Fruit fly (Drosophila melanogaster) ovary, adult (tissue): ENCODE measurements around the gene cm.

Experiments
- CG17801 ChIP-seq: fragments of 200-800 bp; optimal IDR thresholded peaks from 2 replicates; lab custom pipeline; 2019; ENCODE audit warnings: missing biosample characterization, mild to moderate bottlenecking, missing genetic modification characterization, moderate library complexity; ENCODE audit not compliant: partially characterized antibody

The cm gene

DNA sequence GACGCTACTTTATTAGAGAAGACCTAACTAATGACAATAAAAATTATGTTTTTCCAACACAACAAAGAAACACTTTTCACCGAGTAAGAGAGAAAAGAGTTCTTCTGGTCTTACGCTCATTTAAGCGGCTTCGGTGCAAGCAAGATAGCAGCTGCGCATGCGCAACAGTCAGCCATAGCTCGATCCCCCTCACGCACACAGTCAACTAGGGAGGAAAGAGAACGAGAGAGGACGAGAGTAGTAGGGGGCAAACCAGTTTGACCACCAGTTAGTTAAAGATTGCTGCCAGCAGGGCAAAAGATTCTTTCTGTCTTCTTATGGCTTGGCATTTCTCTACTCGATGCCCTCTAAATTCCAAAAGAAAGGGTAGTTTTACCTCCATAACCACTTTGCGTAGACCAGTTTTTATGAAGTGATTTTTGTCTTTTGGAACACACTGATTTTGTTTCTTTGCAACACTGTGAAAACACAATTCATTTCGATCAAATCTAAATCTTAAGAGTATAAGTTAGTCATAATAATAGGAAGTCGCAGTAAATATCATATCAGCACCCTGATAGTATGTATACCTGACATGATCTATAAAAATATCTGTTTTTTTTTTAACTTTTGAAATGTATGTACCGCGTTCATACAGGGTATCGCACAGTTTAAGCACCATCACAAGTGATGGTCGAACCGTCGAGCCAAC, 10.4 kb downstream of the cm start:
- TF ChIP-seq CG17801 (GFP tag; lab: Kevin White, UChicago) = no peak

DNA sequence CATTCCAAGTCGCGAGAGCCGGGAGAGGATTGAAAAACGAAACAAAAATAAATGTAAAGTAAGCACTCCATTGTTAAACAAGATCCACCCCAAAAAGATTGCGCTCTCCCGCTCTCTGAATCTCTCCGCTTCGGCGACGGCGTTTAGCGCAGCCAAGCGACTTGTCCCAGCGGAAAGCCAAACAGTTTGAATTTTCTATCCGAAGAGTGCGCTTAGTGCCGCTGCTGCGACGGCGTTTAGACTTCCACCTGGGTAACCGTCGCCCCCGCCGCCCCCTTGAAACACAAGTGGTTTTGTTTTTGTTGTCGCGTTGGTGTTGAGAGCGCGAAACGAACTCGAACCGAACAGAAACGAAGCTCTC, 12.5 kb downstream of the cm start, which contains the start of gene Inx2:
Gene Inx2, plus strand, starts transcription at position 181 of the 361 bp plus-strand sequence.
- peak; percentile 85 for TF ChIP-seq CG17801 (GFP tag; lab: Kevin White, UChicago)

DNA sequence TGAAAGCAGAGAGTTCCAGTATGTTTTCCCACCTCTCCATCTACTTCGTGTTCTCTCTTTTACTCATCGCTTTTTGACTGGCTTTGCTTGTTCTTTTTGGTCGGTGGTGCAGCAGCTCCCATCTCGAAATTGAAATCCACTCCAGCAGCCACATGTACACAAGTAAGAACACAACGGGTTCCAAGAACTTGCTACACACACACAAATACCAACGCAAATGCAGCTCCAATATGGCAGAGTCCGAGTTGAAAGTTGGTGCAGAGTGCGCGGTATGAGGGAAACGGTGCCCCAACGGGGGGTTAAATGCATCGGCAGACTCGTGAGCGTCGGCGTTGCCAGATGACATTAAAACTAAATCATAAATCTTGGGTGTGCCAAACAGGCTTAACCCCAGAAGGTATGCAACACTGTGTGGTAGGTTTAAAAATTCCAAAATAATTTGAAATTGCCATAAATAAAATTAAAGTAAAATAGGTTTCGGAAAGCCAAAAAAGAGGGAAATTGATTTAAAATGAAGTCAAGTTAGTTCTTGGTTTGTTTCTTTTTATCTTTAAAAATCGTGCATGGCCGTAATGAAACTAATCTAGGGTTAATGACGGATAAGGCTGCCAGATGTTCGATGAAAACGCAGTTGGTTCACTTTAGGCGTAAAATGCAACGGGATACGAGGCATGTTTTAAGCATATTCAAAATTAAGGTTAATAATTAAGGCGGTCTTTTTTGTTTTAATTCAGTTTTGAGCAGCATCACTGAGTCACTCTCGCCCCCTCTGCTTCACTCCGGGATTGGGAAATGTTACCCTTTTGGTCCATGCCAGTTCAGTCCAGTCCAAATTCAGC, 13.1 kb downstream of the cm start:
- peak; percentile 22 for TF ChIP-seq CG17801 (GFP tag; lab: Kevin White, UChicago)

DNA sequence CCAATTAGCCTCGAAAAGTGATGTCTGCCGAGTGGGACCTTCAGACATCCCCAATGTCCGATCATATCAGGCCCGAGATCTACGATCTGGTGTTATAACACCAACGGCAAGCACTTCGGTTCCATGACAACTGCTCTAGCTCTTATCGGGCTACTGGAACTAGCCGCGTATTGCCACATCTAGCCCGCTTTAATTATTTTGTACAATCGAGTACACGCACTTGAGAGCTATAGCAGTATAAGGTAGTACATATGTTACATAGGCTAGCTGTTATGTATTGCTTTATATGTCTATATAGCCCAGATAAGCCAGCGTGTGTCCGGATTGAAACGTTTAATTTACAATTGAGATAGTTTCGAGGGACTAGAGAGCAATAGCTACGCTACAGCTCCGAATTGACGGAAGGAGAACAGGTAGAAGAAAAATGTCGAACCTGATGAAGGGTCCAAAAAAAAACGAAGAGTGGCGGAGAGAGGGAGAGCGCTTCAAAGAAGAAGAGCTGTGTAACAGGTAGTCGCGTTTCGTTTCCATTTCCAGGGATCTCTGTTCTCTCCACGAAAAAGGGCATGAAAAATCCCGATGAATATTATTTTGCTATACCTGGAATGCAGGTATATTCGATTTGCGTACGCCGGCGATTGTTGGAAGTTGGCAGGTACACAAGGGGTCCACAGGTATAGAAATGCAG, 13.8 kb downstream of the cm start:
- TF ChIP-seq CG17801 (GFP tag; lab: Kevin White, UChicago) = no peak

DNA sequence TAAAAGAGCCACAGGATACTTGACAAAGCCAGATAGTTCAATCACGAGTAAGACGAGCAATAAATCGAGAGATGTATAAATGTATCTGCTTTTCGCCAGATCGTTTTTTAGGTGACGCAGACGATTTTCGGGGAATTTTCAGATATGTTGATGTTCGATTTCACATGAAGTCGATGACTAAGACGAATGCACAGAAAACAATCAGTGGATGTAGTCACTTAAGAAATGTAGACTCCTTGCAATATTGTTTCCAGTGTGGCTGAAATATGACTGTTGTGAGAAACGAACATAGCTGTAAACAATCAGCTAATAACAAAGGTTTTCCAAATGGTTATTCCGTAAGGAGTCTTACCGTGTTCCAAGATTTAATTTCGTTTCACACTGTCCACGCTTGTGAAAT, 14.8 kb downstream of the cm start:
- no peak for TF ChIP-seq CG17801 (GFP tag; lab: Kevin White, UChicago)

DNA sequence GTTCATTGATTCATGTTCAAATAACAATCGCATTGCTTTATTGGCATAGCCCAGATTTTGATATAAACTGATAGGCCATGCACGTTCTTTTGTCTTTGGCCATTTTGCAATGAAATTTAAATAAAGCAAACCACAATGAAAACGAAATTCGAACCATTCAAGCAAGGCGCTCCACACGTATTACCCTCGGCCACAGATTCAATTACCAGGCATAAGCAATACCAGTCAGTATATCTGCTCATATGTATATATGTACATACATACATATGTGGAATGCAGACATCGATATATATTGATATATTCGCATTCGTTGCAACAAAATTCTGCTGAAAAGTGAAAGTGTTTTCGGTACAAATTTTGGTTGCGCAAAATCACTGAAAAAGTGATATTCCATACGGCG, 15.7 kb downstream of the cm start:
- no peak for TF ChIP-seq CG17801 (GFP tag; lab: Kevin White, UChicago)

DNA sequence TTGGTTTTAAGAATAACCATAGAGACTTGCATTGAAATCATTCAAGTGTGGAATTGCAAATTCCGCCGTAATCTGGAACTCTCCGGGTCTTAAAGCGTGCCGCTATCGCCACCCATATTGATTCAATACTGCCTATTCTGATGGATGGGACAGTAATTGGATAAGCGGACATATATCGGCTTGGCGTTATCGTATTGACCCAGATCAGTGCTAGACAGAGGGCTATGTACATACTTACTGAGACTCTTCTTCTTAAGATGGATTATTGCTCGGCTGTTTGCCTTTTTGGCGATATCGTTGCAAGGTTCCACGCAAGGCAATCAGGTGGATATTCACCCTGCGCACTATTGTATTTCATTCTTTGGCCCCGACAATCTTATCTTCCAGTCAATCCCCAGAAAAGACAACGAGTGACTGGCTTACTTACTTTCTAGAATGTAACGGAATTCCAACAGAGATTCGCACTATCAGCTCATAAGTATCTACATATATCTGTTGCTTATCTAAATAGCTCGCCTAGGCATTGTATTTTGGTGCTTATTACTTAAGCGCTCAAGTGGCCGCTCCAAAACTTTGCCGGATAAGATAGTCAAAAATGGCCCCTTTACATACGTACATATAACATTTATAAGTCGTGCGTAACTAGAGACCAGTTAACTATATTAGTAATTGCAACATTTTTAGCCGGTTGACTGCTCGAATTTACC, 16.3 kb downstream of the cm start:
- TF ChIP-seq CG17801 (GFP tag; lab: Kevin White, UChicago) = no peak

DNA sequence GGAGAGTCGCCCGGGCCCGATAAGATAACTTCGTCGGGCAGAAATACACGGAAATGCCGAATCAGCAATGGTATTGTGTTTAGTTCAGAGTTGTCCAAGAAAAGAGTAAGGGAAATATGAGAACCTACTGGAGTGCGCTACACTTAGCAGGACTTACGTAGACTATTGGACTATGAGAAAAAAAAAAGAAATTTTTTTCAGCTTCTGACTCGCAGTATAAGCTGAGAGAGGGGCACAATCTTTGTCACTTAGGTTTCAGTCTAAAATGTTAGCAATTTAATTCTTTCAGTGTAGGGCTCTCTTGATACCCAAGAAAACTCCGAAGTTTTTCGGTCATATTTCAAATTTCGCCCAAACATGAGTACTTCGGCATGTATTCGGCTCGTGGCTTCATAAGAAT, 17.2 kb downstream of the cm start:
- peak; percentile 35 for TF ChIP-seq CG17801 (GFP tag; lab: Kevin White, UChicago)

DNA sequence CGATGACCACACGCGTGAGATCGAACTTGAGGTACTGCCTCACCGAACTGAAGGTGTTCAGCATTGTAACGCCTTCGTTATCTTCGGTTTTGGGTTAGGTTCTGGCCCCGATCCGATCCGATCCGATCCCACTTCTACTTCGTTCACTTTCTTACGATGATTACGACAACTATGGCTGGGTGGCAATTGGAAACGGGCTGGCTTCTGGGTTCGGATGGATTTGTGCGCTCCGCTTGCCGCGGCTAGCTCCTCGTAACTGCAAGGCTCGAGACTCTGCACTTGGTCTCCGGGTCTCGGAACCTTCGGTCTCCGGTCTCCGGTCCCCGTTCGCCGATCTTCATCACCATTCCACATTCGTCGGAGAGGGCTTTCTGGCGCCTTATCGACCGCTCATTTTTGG, 17.6 kb downstream of the cm start, which contains the start of gene Inx7:
Gene Inx7, minus strand, starts transcription at position 263 of the 400 bp plus-strand sequence.
- TF ChIP-seq CG17801 (GFP tag; lab: Kevin White, UChicago) = no peak

DNA sequence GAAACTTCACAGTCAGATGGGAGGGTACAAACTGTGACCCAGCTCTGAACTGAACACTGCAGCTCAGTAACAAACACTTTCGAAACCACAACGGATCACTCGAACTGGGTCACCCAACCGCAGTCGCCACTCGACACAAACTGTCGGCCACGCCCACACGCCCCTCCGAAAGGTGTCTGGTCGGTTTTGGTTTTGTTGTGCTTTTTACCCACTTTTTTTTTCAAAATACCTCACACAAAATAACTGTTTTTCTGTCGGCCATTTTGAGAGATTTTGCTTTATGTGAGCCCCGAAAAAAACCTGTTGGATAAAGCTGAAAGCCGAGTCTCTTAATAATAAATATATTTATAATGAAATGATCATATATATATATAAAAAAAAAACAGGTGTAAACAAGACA, 19.7 kb downstream of the cm start, which contains the start of gene ogre:
Gene ogre, minus strand, starts transcription at position 33 of the 400 bp plus-strand sequence.
- no peak for TF ChIP-seq CG17801 (GFP tag; lab: Kevin White, UChicago)

DNA sequence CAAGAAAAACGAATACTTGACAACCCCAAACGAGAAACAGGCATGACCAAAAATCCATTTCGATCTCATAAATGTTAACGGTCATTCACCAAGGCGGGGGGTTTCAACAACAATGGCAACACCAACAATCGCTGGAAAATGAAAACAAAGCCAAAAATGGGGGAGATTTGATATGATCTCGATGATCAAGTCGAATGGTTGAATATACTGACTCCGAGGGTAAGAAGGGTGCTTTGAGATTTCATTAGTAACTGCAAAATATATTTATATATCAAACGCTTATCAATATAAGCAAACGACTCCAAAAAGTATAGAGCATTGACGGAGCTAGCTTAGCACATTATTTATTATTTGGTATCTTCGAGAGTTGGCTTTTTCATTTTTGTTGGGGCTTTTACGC, 20.8 kb downstream of the cm start:
- no peak for TF ChIP-seq CG17801 (GFP tag; lab: Kevin White, UChicago)

DNA sequence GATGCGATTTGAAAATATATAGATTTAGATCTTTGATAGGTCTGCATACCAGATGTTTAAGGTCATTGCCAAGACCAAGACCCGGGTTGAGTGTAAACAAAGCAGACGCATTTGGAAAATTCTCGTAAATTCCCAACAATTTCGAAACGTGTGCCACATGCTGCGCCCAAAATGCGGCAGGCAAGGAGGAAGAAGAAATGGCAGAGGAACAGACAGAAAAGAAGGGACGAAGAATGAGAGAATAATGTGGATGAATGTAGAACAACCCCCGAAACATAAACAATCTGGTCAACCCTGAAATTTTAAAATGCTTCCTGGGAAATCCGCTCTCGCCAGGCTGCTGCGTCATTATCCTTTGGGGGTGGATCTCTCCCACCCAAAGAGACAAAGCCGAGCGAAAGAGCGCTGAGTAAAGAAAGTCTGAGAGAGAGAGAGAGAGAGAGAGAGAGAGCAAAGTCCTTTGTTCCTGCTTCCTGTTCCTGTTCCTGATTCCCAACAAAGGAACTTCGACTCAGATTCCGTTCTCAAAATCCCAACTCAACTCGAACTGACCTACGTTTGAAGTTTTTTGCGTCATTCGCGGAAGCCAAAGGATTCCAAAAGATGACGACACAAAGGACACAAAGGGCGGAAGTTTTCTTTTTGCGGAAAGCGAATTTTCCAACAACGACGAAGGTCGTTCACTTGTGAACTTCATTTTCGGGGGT, 22.2 kb downstream of the cm start:
- no peak for TF ChIP-seq CG17801 (GFP tag; lab: Kevin White, UChicago)

DNA sequence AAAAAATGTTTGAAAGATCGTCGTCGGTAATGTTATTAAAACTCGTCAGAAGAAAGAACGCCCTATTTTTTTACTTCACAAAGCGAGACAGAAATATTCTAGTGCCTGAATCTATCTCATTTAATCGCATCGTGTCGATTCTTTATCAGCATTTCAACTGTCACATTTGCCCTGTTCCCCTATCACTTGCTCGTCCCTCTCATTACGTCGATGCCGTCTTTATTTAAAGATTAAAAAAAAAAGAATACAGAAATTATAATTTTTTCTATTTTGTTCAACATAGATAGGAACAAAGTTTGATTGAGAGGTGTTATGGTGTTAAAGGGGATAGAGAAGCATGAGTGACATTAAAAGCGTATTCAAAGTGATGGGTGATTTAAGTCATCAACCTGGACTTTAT, 22.9 kb downstream of the cm start:
- no peak for TF ChIP-seq CG17801 (GFP tag; lab: Kevin White, UChicago)

DNA sequence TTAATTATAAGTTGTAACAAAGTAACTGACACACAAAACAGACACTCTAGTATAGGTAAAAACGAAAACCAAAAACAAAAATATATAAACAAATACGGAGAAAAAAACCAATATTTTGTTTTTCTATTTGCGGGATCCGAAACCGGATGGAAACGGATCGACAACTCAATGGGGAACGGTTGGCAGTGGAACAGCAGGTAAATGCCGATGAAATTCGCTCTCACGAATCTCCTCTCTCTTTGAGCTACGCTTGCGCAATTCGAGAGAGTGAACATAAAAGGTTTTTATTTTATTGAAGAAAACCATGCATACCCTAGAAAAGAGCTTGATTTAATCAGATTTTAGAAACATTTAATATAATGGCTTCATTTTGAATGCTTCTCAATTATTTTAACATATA, 23.9 kb downstream of the cm start:
- no peak for TF ChIP-seq CG17801 (GFP tag; lab: Kevin White, UChicago)
